Fruit fly (Drosophila melanogaster) whole organism, embryonic: ENCODE data around the gene CG10984.

Experiments used
- ATbp ChIP-seq: fragments of 200-800 bp; sonication (Bioruptor generic); optimal IDR thresholded peaks from 2 replicates; lab custom pipeline; 2017; ENCODE audit warnings: missing biosample characterization, mild to moderate bottlenecking, missing genetic modification characterization, missing genetic modification reagents
- CG10267 ChIP-seq: fragments of 200-800 bp; sonication (Bioruptor generic); optimal IDR thresholded peaks from 2 replicates; lab custom pipeline; 2018; ENCODE audit warnings: missing biosample characterization, mild to moderate bottlenecking, missing genetic modification characterization, moderate library complexity
- CG11398 ChIP-seq: fragments of 200-800 bp; sonication (Bioruptor generic); optimal IDR thresholded peaks from 2 replicates; lab custom pipeline; 2016; ENCODE audit warnings: missing biosample characterization, missing genetic modification characterization
- CG11560 ChIP-seq: fragments of 200-800 bp; sonication (Bioruptor generic); IDR thresholded peaks from 3 replicates; pipeline ENCODE4 v1.3.6; 2022; ENCODE audit warnings: missing biosample characterization, missing genetic modification characterization
- CG12104 ChIP-seq: fragments of 200-800 bp; sonication (Bioruptor generic); optimal IDR thresholded peaks from 3 replicates; lab custom pipeline; 2016; ENCODE audit warnings: missing biosample characterization, missing genetic modification characterization
- CG1233 ChIP-seq: fragments of 200-800 bp; sonication (Bioruptor generic); optimal IDR thresholded peaks from 4 replicates; lab custom pipeline; 2018; ENCODE audit warnings: missing biosample characterization, mild to moderate bottlenecking, missing genetic modification characterization
- CG14441 ChIP-seq: fragments of 200-800 bp; sonication (Bioruptor generic); IDR thresholded peaks from 2 replicates; pipeline ENCODE4 v1.3.6; 2022; ENCODE audit warnings: missing biosample characterization, missing genetic modification characterization
- CG17568 ChIP-seq: fragments of 200-800 bp; sonication (Bioruptor generic); optimal IDR thresholded peaks from 2 replicates; lab custom pipeline; 2018; ENCODE audit warnings: missing biosample characterization, mild to moderate bottlenecking, missing genetic modification characterization, moderate library complexity
- CG1792 ChIP-seq: fragments of 200-800 bp; sonication (Bioruptor generic); optimal IDR thresholded peaks from 2 replicates; lab custom pipeline; 2016; ENCODE audit warnings: missing biosample characterization, missing genetic modification characterization
- CG2712 ChIP-seq: fragments of 200-800 bp; optimal IDR thresholded peaks from 3 replicates; lab custom pipeline; 2019; ENCODE audit warnings: missing biosample characterization, mild to moderate bottlenecking, missing genetic modification characterization, moderate library complexity
- CG3407 ChIP-seq: fragments of 200-800 bp; sonication (Bioruptor generic); optimal IDR thresholded peaks from 2 replicates; lab custom pipeline; 2018; ENCODE audit warnings: missing biosample characterization, mild to moderate bottlenecking, missing genetic modification characterization
- CG4328 ChIP-seq: fragments of 200-800 bp; sonication (Bioruptor generic); optimal IDR thresholded peaks from 3 replicates; lab custom pipeline; 2017; ENCODE audit warnings: missing biosample characterization, missing genetic modification reagents, missing genetic modification characterization
- CG4404 ChIP-seq: fragments of 200-800 bp; sonication (Bioruptor generic); IDR thresholded peaks from 2 replicates; pipeline ENCODE4 v1.3.6; 2022; ENCODE audit warnings: missing biosample characterization, missing genetic modification characterization
- CG5953 ChIP-seq: fragments of 200-800 bp; sonication (Bioruptor generic); IDR thresholded peaks from 2 replicates; pipeline ENCODE4 v1.3.6; 2022; ENCODE audit warnings: missing biosample characterization, missing genetic modification characterization
- CG6689 ChIP-seq: fragments of 200-800 bp; sonication (Bioruptor generic); IDR thresholded peaks from 2 replicates; pipeline ENCODE4 v1.3.6; 2022; ENCODE audit warnings: missing biosample characterization, missing genetic modification characterization
- CG8290 ChIP-seq, 3 experiments: fragments of 200-800 bp; sonication (Bioruptor generic); optimal IDR thresholded peaks; 2 replicates each; lab custom pipeline; 2016 to 2019; ENCODE audit warnings: missing biosample characterization in 3 of 3, missing genetic modification characterization in 3 of 3, mild to moderate bottlenecking in 2 of 3, moderate library complexity in 1 of 3
- Camta ChIP-seq: fragments of 200-800 bp; sonication (Bioruptor generic); optimal IDR thresholded peaks from 2 replicates; lab custom pipeline; 2016; ENCODE audit warnings: missing biosample characterization, missing genetic modification characterization
- CrebB ChIP-seq: fragments of 200-800 bp; sonication (Bioruptor generic); optimal IDR thresholded peaks from 3 replicates; lab custom pipeline; 2018; ENCODE audit warnings: missing biosample characterization, mild to moderate bottlenecking, missing genetic modification characterization
- Doc2 ChIP-seq: fragments of 200-800 bp; sonication (Bioruptor generic); IDR thresholded peaks from 2 replicates; pipeline ENCODE4 v1.3.6; 2022; ENCODE audit warnings: missing biosample characterization, missing genetic modification characterization
- Eip74EF ChIP-seq, 2 experiments: fragments of 200-800 bp in 1 of 2; fragments of >200 bp in 1 of 2; sonication (Bioruptor generic) in 1 of 2; optimal IDR thresholded peaks; 2 replicates each; lab custom pipeline; 2017 to 2019; ENCODE audit warnings: missing biosample characterization in 2 of 2, missing genetic modification characterization in 2 of 2, mild to moderate bottlenecking in 1 of 2, moderate library complexity in 1 of 2
- HHEX ChIP-seq: fragments of 200-800 bp; sonication (Bioruptor generic); optimal IDR thresholded peaks from 3 replicates; lab custom pipeline; 2017; ENCODE audit warnings: missing biosample characterization, mild to moderate bottlenecking, missing genetic modification characterization, missing genetic modification reagents
- HLH54F ChIP-seq: fragments of 200-800 bp; sonication (Bioruptor generic); optimal IDR thresholded peaks from 3 replicates; lab custom pipeline; 2016; ENCODE audit warnings: missing biosample characterization, missing genetic modification characterization
- Hand ChIP-seq: fragments of 200-800 bp; sonication (Bioruptor generic); optimal IDR thresholded peaks from 2 replicates; lab custom pipeline; 2017; ENCODE audit warnings: mild to moderate bottlenecking, missing biosample characterization, missing genetic modification reagents, missing genetic modification characterization
- HmgZ ChIP-seq: fragments of 200-800 bp; sonication (Bioruptor generic); optimal IDR thresholded peaks from 2 replicates; lab custom pipeline; 2018; ENCODE audit warnings: missing biosample characterization, mild to moderate bottlenecking, missing genetic modification characterization
- Hmr ChIP-seq: fragments of 200-800 bp; sonication (Bioruptor generic); optimal IDR thresholded peaks from 3 replicates; lab custom pipeline; 2017; ENCODE audit warnings: mild to moderate bottlenecking, missing biosample characterization, missing genetic modification reagents, missing genetic modification characterization
- Hr51 ChIP-seq, 2 experiments: fragments of 200-800 bp; sonication (Bioruptor generic); optimal IDR thresholded peaks; 2 replicates in 1 of 2; 3 replicates in 1 of 2; lab custom pipeline; 2016 to 2018; ENCODE audit warnings: missing biosample characterization in 2 of 2, missing genetic modification characterization in 2 of 2, mild to moderate bottlenecking in 1 of 2, moderate library complexity in 1 of 2
- Hr78 ChIP-seq, 2 experiments: fragments of 200-800 bp in 1 of 2; fragments of >200 bp in 1 of 2; sonication (Bioruptor generic) in 1 of 2; optimal IDR thresholded peaks; 2 replicates each; lab custom pipeline; 2017 to 2019; ENCODE audit warnings: missing biosample characterization in 2 of 2, missing genetic modification characterization in 2 of 2, mild to moderate bottlenecking in 1 of 2, moderate library complexity in 1 of 2
- MTF-1 ChIP-seq: fragments of 200-800 bp; sonication (Bioruptor generic); optimal IDR thresholded peaks from 2 replicates; lab custom pipeline; 2018; ENCODE audit warnings: missing biosample characterization, mild to moderate bottlenecking, missing genetic modification characterization, borderline replicate concordance
- Neu2 ChIP-seq: fragments of 200-800 bp; sonication (Bioruptor generic); optimal IDR thresholded peaks from 3 replicates; lab custom pipeline; 2016; ENCODE audit warnings: missing biosample characterization, missing genetic modification characterization, borderline replicate concordance
- Taf1 ChIP-seq: fragments of 200-800 bp; sonication (Bioruptor generic); IDR thresholded peaks from 2 replicates; pipeline ENCODE4 v1.3.6; 2022; ENCODE audit warnings: missing biosample characterization, missing genetic modification characterization
- chinmo ChIP-seq: fragments of 200-800 bp; sonication (Bioruptor generic); IDR thresholded peaks from 4 replicates; pipeline ENCODE4 v1.3.6; 2022; ENCODE audit warnings: missing biosample characterization, missing genetic modification characterization; ENCODE audit not compliant: partially characterized antibody
- dimm ChIP-seq: fragments of 200-800 bp; sonication (Bioruptor generic); IDR thresholded peaks from 2 replicates; pipeline ENCODE4 v1.3.6; 2022; ENCODE audit warnings: missing biosample characterization, missing genetic modification characterization
- dysf ChIP-seq: fragments of 200-800 bp; sonication (Bioruptor generic); IDR thresholded peaks from 3 replicates; pipeline ENCODE4 v1.3.6; 2022; ENCODE audit warnings: missing biosample characterization, missing genetic modification characterization
- fd96Cb ChIP-seq: fragments of 200-800 bp; sonication (Bioruptor generic); optimal IDR thresholded peaks from 2 replicates; lab custom pipeline; 2018; ENCODE audit warnings: missing biosample characterization, mild to moderate bottlenecking, missing genetic modification characterization, moderate library complexity
- fu2 ChIP-seq: fragments of 200-800 bp; sonication (Bioruptor generic); optimal IDR thresholded peaks from 2 replicates; lab custom pipeline; 2016; ENCODE audit warnings: missing biosample characterization, missing genetic modification characterization
- kay ChIP-seq: fragments of 200-800 bp; sonication (Bioruptor generic); optimal IDR thresholded peaks from 2 replicates; lab custom pipeline; 2016; ENCODE audit warnings: missing biosample characterization, missing genetic modification characterization
- kni ChIP-seq: fragments of 200-800 bp; sonication (Bioruptor generic); optimal IDR thresholded peaks from 3 replicates; lab custom pipeline; 2017; ENCODE audit warnings: mild to moderate bottlenecking, missing biosample characterization, missing genetic modification reagents, missing genetic modification characterization
- lab ChIP-seq: fragments of 200-800 bp; sonication (Bioruptor generic); optimal IDR thresholded peaks from 3 replicates; lab custom pipeline; 2017; ENCODE audit warnings: missing biosample characterization, missing genetic modification characterization, mild to moderate bottlenecking, moderate library complexity, missing genetic modification reagents
- lbe ChIP-seq: fragments of 200-800 bp; sonication (Bioruptor generic); optimal IDR thresholded peaks from 2 replicates; lab custom pipeline; 2016; ENCODE audit warnings: missing biosample characterization, mild to moderate bottlenecking, missing genetic modification characterization
- lilli ChIP-seq: fragments of 200-800 bp; sonication (Bioruptor generic); optimal IDR thresholded peaks from 3 replicates; lab custom pipeline; 2016; ENCODE audit warnings: missing biosample characterization, missing genetic modification characterization
- pho ChIP-seq: fragments of 200-800 bp; sonication (Bioruptor generic); optimal IDR thresholded peaks from 2 replicates; lab custom pipeline; 2016; ENCODE audit warnings: missing biosample characterization, missing genetic modification characterization
- pzg ChIP-seq: fragments of 200-800 bp; sonication (Bioruptor generic); optimal IDR thresholded peaks from 3 replicates; lab custom pipeline; 2018; ENCODE audit warnings: missing biosample characterization, mild to moderate bottlenecking, missing genetic modification characterization, moderate library complexity
- row ChIP-seq: fragments of 200-800 bp; sonication (Bioruptor generic); IDR thresholded peaks from 3 replicates; pipeline ENCODE4 v1.3.6; 2022; ENCODE audit warnings: missing biosample characterization, missing genetic modification characterization
- sisA ChIP-seq: fragments of 200-800 bp; sonication (Bioruptor generic); IDR thresholded peaks from 2 replicates; pipeline ENCODE4 v1.3.6; 2022; ENCODE audit warnings: missing biosample characterization, missing genetic modification characterization
- slp2 ChIP-seq: fragments of 200-800 bp; sonication (Bioruptor generic); optimal IDR thresholded peaks from 2 replicates; lab custom pipeline; 2016; ENCODE audit warnings: missing biosample characterization, missing genetic modification characterization
- trh ChIP-seq: fragments of 200-800 bp; sonication (Bioruptor generic); optimal IDR thresholded peaks from 2 replicates; lab custom pipeline; 2016; ENCODE audit warnings: missing biosample characterization, missing genetic modification characterization
- tx ChIP-seq: fragments of 200-800 bp; sonication (Bioruptor generic); optimal IDR thresholded peaks from 2 replicates; lab custom pipeline; 2016; ENCODE audit warnings: missing biosample characterization, missing genetic modification characterization
- unc-4 ChIP-seq: fragments of 200-800 bp; sonication (Bioruptor generic); IDR thresholded peaks from 2 replicates; pipeline ENCODE4 v1.3.6; 2022; ENCODE audit warnings: missing biosample characterization, missing genetic modification characterization; ENCODE audit not compliant: partially characterized antibody
- vfl ChIP-seq: fragments of 200-800 bp; sonication (Bioruptor generic); optimal IDR thresholded peaks from 2 replicates; lab custom pipeline; 2016; ENCODE audit warnings: missing biosample characterization, missing genetic modification characterization

Gene CG10984

dm6 chr3L:12798795-12799311 lies 48.9 kb downstream of the CG10984 start (continued):
- peak; percentile 28 for TF ChIP-seq kni (GFP tag; lab: Kevin White, UChicago)
- no peak for TF ChIP-seq dysf (GFP tag; lab: Robert Waterston, UW)
- peak; percentile 25 for TF ChIP-seq MTF-1 (GFP tag; lab: Kevin White, UChicago)
- no peak for TF ChIP-seq HHEX
- no peak for TF ChIP-seq pzg (GFP tag; lab: Kevin White, UChicago)
- no peak for TF ChIP-seq chinmo (GFP tag; lab: Robert Waterston, UW)
- TF ChIP-seq trh: no peak
- no peak for TF ChIP-seq lbe (GFP tag; lab: Kevin White, UChicago)
- TF ChIP-seq CG1792 (GFP tag; lab: Kevin White, UChicago): no peak
- TF ChIP-seq Eip74EF (GFP tag; optimal IDR thresholded peaks at IDR 0.05; lab: Kevin White, UChicago): no peak
- TF ChIP-seq lab (GFP tag; lab: Kevin White, UChicago): peak; percentile 33
- peak; percentile 3 for TF ChIP-seq CG1233 (GFP tag; lab: Kevin White, UChicago)
- no peak for TF ChIP-seq Camta (GFP tag; lab: Kevin White, UChicago)
- TF ChIP-seq CG11398 (GFP tag; lab: Kevin White, UChicago): no peak
- no peak for TF ChIP-seq unc-4 (GFP tag; lab: Robert Waterston, UW)
- peak; percentile 29; the same call in 1 of the 2 replicates for TF ChIP-seq CG6689
- TF ChIP-seq fd96Cb (tag; lab: Kevin White, UChicago): peak; percentile 1
- TF ChIP-seq CG3407 (GFP tag; lab: Kevin White, UChicago): peak; percentile 27
- TF ChIP-seq sisA (GFP tag; lab: Robert Waterston, UW): no peak
- TF ChIP-seq CG2712: peak; percentile 38
- TF ChIP-seq row: peak; percentile 74
- no peak for TF ChIP-seq CG10267 (tag; lab: Kevin White, UChicago)
- no peak for TF ChIP-seq CG4404 (GFP tag; lab: Robert Waterston, UW)
- TF ChIP-seq CG5953 (GFP tag; lab: Robert Waterston, UW): no peak
- TF ChIP-seq tx: peak; percentile 5
- TF ChIP-seq Hr51 (GFP tag; optimal IDR thresholded peaks at IDR 0.05; lab: Kevin White, UChicago): peak in 1 of 2 experiments; percentile 18
- TF ChIP-seq Hr78 (GFP tag; optimal IDR thresholded peaks at IDR 0.05; lab: Kevin White, UChicago): peak in 1 of 2 experiments; percentile 16
- TF ChIP-seq slp2: no peak
- no peak for TF ChIP-seq Hmr (GFP tag; lab: Kevin White, UChicago)
- TF ChIP-seq dimm (GFP tag; lab: Robert Waterston, UW): no peak
- no peak for TF ChIP-seq CG4328 (GFP tag; lab: Kevin White, UChicago)
- no peak for TF ChIP-seq Neu2 (GFP tag; lab: Kevin White, UChicago)
- no peak for TF ChIP-seq CG8290 (GFP tag; optimal IDR thresholded peaks at IDR 0.05; lab: Kevin White, UChicago)
- peak in 1 of 2 experiments; percentile 16 for TF ChIP-seq CG8290 (tag; optimal IDR thresholded peaks at IDR 0.05; lab: Kevin White, UChicago)
- peak; percentile 0 for TF ChIP-seq fu2 (GFP tag; lab: Kevin White, UChicago)
- peak; percentile 12 for TF ChIP-seq lilli
- TF ChIP-seq ATbp (GFP tag; lab: Kevin White, UChicago): peak; percentile 62
- TF ChIP-seq vfl (GFP tag; lab: Kevin White, UChicago): no peak
- TF ChIP-seq CrebB: peak; percentile 33
- TF ChIP-seq Taf1: no peak
- TF ChIP-seq CG12104 (GFP tag; lab: Kevin White, UChicago): no peak
- TF ChIP-seq HLH54F (GFP tag; lab: Kevin White, UChicago): peak; percentile 16
- no peak for TF ChIP-seq HmgZ
- no peak for TF ChIP-seq kay (GFP tag; lab: Kevin White, UChicago)
- TF ChIP-seq CG11560 (tag; lab: Robert Waterston, UW): no peak
- TF ChIP-seq CG17568: no peak
- no peak for TF ChIP-seq Doc2 (GFP tag; lab: Robert Waterston, UW)
- TF ChIP-seq pho (GFP tag; lab: Kevin White, UChicago): no peak
- TF ChIP-seq CG14441 (GFP tag; lab: Robert Waterston, UW): 0 out of 2 replicates have a peak, but pooled peaks have one; percentile 6
- TF ChIP-seq Hand: no peak
